Worm (Caenorhabditis elegans) whole organism, late embryonic: Measurements from ENCODE around the gene M03A1.8.

ENCODE experiments used
- F13H6.1 ChIP-seq: sonication (generic microtip); optimal IDR thresholded peaks from 2 replicates; lab custom pipeline; 2016; ENCODE audit warnings: missing genetic modification characterization, missing compliant biosample characterization
- sdc-2 ChIP-seq: sonication (generic microtip); optimal IDR thresholded peaks from 2 replicates; lab custom pipeline; 2016; ENCODE audit warnings: missing genotype, missing genetic modification characterization, missing compliant biosample characterization
- tbx-2 ChIP-seq: sonication (generic microtip); optimal IDR thresholded peaks from 2 replicates; lab custom pipeline; 2016; ENCODE audit warnings: missing genetic modification characterization, missing compliant biosample characterization

DNA sequence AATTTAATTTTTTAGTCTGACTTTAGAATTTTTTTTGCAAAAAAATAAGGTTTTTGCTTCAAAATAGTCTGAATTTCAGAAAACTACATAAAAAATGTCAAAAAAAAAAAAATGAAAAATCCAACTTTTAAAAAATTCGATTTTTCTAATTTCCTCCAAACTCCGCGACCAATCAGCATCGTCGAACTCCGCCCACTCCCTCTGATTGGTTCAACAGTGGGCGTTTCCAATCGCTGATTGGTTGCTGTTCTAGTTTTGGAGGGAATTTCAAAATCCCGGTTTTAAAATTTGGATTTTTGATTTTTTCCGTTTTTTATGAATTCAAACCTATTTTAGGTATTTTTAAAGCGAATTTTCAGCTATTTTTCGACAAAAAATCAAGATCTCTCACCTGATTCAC, 40.7 kb downstream of the M03A1.8 start:
- TF ChIP-seq tbx-2 (tag; lab: Kevin White, UChicago), result no peak
- TF ChIP-seq sdc-2 (tag; lab: Kevin White, UChicago), result no peak
- TF ChIP-seq F13H6.1, result no peak
